Worm (Caenorhabditis elegans): ENCODE results near the gene Y32B12B.8.
A peak's percentile ranks its signal among the peaks of the same experiment; 100 is the strongest.

- TF ChIP-seq aly-2 (tag; optimal IDR thresholded peaks at IDR 0.05) (no peak), zag-1 (tag; optimal IDR thresholded peaks at IDR 0.05) (no peak), nhr-47 (tag; optimal IDR thresholded peaks at IDR 0.05) (peak; percentile 85), ztf-11 (tag; optimal IDR thresholded peaks at IDR 0.05) (peak in 1 of 2 experiments; percentile 31), lir-3 (tag; optimal IDR thresholded peaks at IDR 0.05; ENCODE audit: poor library complexity) (no peak), lin-15B (tag; optimal IDR thresholded peaks at IDR 0.05) (peak; percentile 44)
Observed at ce11 chrV:16537908-16538446, 2.7 kb downstream of the Y32B12B.8 start, which contains the start of gene Y32B12B.2.
